Worm (Caenorhabditis elegans) whole organism, young adult: Measurements from ENCODE around the gene srx-63.

Source experiments
- F33H1.4 ChIP-seq: fragments of 200-800 bp; sonication (Bioruptor generic); IDR thresholded peaks from 2 replicates; pipeline ENCODE4 v1.3.6; 2022; ENCODE audit warnings: missing genetic modification reagents, missing genetic modification characterization, missing compliant biosample characterization
- aptf-3 ChIP-seq: fragments of 200-800 bp; sonication (Bioruptor generic); IDR thresholded peaks from 2 replicates; pipeline ENCODE4 v1.3.6; 2022; ENCODE audit warnings: missing genetic modification characterization, missing compliant biosample characterization
- ceh-79 ChIP-seq: sonication (generic microtip); optimal IDR thresholded peaks from 2 replicates; lab custom pipeline; 2017; ENCODE audit warnings: mild to moderate bottlenecking, missing genetic modification characterization, missing compliant biosample characterization
- gei-17 ChIP-seq: fragments of 200-800 bp; sonication (Bioruptor generic); optimal IDR thresholded peaks from 2 replicates; lab custom pipeline; 2018; ENCODE audit warnings: mild to moderate bottlenecking, missing genetic modification characterization, missing compliant biosample characterization
- hmg-20 ChIP-seq: fragments of 200-800 bp; sonication (Bioruptor generic); IDR thresholded peaks from 2 replicates; pipeline ENCODE4 v1.3.6; 2022; ENCODE audit warnings: missing genetic modification reagents, missing genetic modification characterization, missing compliant biosample characterization
- unc-130 ChIP-seq: sonication (generic microtip); optimal IDR thresholded peaks from 2 replicates; lab custom pipeline; 2016; ENCODE audit warnings: missing genetic modification reagents, missing genetic modification characterization, missing compliant biosample characterization

ce11 chrV:3884550-3884949, 46.9 kb upstream of the srx-63 start:
- TF ChIP-seq hmg-20 (GFP tag; lab: Robert Waterston, UW) (no peak), gei-17 (no peak), ceh-79 (tag; lab: Kevin White, UChicago) (no peak), unc-130 (GFP tag; lab: Kevin White, UChicago) (no peak), F33H1.4 (no peak), aptf-3 (GFP tag; lab: Robert Waterston, UW) (no peak)
